Worm (Caenorhabditis elegans): ENCODE measurements around the gene phf-31.

Gene phf-31

ce11 chrX:10677552-10677951, 4.2 kb upstream of the phf-31 start (continued):
- TF ChIP-seq aly-2 (tag; optimal IDR thresholded peaks at IDR 0.05) = no peak
- TF ChIP-seq ceh-82 (tag; optimal IDR thresholded peaks at IDR 0.05) = no peak

- TF ChIP-seq nhr-10 (tag; optimal IDR thresholded peaks at IDR 0.05) = no peak
- no peak for TF ChIP-seq ceh-82 (tag; optimal IDR thresholded peaks at IDR 0.05)
- no peak for TF ChIP-seq lin-11 (tag; optimal IDR thresholded peaks at IDR 0.05)
- peak; percentile 1 for TF ChIP-seq nhr-21 (tag; optimal IDR thresholded peaks at IDR 0.05)
- no peak for TF ChIP-seq nhr-23 (tag; optimal IDR thresholded peaks at IDR 0.05)
- no peak for TF ChIP-seq dmd-4 (tag; optimal IDR thresholded peaks at IDR 0.05)
- TF ChIP-seq ztf-1 (GFP tag; conservative IDR thresholded peaks at IDR 0.05) = no peak
- TF ChIP-seq nhr-237 (tag; optimal IDR thresholded peaks at IDR 0.05) = no peak
- TF ChIP-seq unc-39 (tag; optimal IDR thresholded peaks at IDR 0.05) = no peak
- no peak for TF ChIP-seq elt-1 (tag; optimal IDR thresholded peaks at IDR 0.05)
- TF ChIP-seq blmp-1 (tag; optimal IDR thresholded peaks at IDR 0.05; ENCODE audit: insufficient read depth) = peak; percentile 54
- peak in 1 of 2 experiments; percentile 27 for TF ChIP-seq lsy-2 (tag; optimal IDR thresholded peaks at IDR 0.05)
- peak; percentile 9 for TF ChIP-seq unc-55 (GFP tag; optimal IDR thresholded peaks at IDR 0.05)
- TF ChIP-seq ZK546.5 (tag; optimal IDR thresholded peaks at IDR 0.05) = no peak
- peak; percentile 19 for TF ChIP-seq zag-1 (tag; optimal IDR thresholded peaks at IDR 0.05)
- TF ChIP-seq sem-4 (tag; optimal IDR thresholded peaks at IDR 0.05) = peak; percentile 12
- peak; percentile 80 for TF ChIP-seq nhr-129 (tag; optimal IDR thresholded peaks at IDR 0.05)
- peak; percentile 66 for TF ChIP-seq ama-1 (optimal IDR thresholded peaks at IDR 0.05)
- TF ChIP-seq egl-27 (tag; optimal IDR thresholded peaks at IDR 0.05) = peak; percentile 40
- TF ChIP-seq elt-3 (tag; optimal IDR thresholded peaks at IDR 0.05) = no peak
- no peak for TF ChIP-seq lin-39 (tag; optimal IDR thresholded peaks at IDR 0.05)
- TF ChIP-seq R02D3.7 (tag; optimal IDR thresholded peaks at IDR 0.05) = no peak
- no peak for TF ChIP-seq skn-1 (tag; optimal IDR thresholded peaks at IDR 0.05)
- TF ChIP-seq mdl-1 (tag; optimal IDR thresholded peaks at IDR 0.05) = peak in 1 of 2 experiments; percentile 23
- peak; percentile 23 for TF ChIP-seq lin-13 (GFP tag; optimal IDR thresholded peaks at IDR 0.05)
- peak; percentile 18 for TF ChIP-seq fos-1 (tag; optimal IDR thresholded peaks at IDR 0.05)
- TF ChIP-seq sma-9 (GFP tag; optimal IDR thresholded peaks at IDR 0.05) = peak; percentile 58
- no peak for TF ChIP-seq sma-9 (tag; optimal IDR thresholded peaks at IDR 0.05)
- no peak for TF ChIP-seq snpc-4 (tag; optimal IDR thresholded peaks at IDR 0.05)
- TF ChIP-seq ceh-16 (tag; optimal IDR thresholded peaks at IDR 0.05) = no peak
- TF ChIP-seq mbf-1 (tag; optimal IDR thresholded peaks at IDR 0.05) = no peak
- TF ChIP-seq sma-3 (GFP tag; optimal IDR thresholded peaks at IDR 0.05) = peak; percentile 26
- TF ChIP-seq alr-1 (tag; optimal IDR thresholded peaks at IDR 0.05) = no peak
- TF ChIP-seq ztf-11 (tag; optimal IDR thresholded peaks at IDR 0.05) = no peak
- TF ChIP-seq nhr-77 (tag; optimal IDR thresholded peaks at IDR 0.05) = no peak
- no peak for TF ChIP-seq nhr-12 (tag; optimal IDR thresholded peaks at IDR 0.05)
- TF ChIP-seq nhr-6 (tag; optimal IDR thresholded peaks at IDR 0.05) = peak; percentile 75
- TF ChIP-seq C34F6.9 (tag; optimal IDR thresholded peaks at IDR 0.05) = peak; percentile 68
- TF ChIP-seq Y55F3AM.14 (GFP tag; optimal IDR thresholded peaks at IDR 0.05) = no peak
- peak; percentile 49 for TF ChIP-seq mab-5 (tag; optimal IDR thresholded peaks at IDR 0.05)
- no peak for TF ChIP-seq unc-62 (GFP tag; optimal IDR thresholded peaks at IDR 0.05)
- TF ChIP-seq gmeb-1 (tag; optimal IDR thresholded peaks at IDR 0.05) = no peak
- no peak for TF ChIP-seq ztf-4 (tag; optimal IDR thresholded peaks at IDR 0.05)
- peak; percentile 34 for TF ChIP-seq F13H6.1 (tag; optimal IDR thresholded peaks at IDR 0.05)
- no peak for TF ChIP-seq aly-2 (tag; optimal IDR thresholded peaks at IDR 0.05)
- peak; percentile 69 for TF ChIP-seq crh-2 (tag; optimal IDR thresholded peaks at IDR 0.05)
- TF ChIP-seq nhr-25 (tag; optimal IDR thresholded peaks at IDR 0.05) = peak; percentile 68
- TF ChIP-seq nhr-11 (tag; optimal IDR thresholded peaks at IDR 0.05) = no peak
- TF ChIP-seq peb-1 (tag; optimal IDR thresholded peaks at IDR 0.05) = no peak
These were observed 3.6 kb upstream of the phf-31 start for ce11 chrX:10678081-10678736.

All from whole organism, L2 larva.